Worm (Caenorhabditis elegans) whole organism, L4/young adult: ENCODE data around the gene srh-209.

Experiments used
- W03F9.2 ChIP-seq: fragments of 150-350 bp; optimal IDR thresholded peaks from 2 replicates; lab custom pipeline; 2014; ENCODE audit warnings: missing biosample characterization, missing genetic modification characterization
- dao-5 ChIP-seq: sonication (generic microtip); optimal IDR thresholded peaks from 2 replicates; lab custom pipeline; 2016; ENCODE audit warnings: missing genotype, missing genetic modification characterization, moderate library complexity, missing compliant biosample characterization

ce11 chrV:18368322-18368721 is 36.3 kb downstream of the srh-209 start, which contains the start of gene C08E8.6:
- no peak for TF ChIP-seq W03F9.2
- TF ChIP-seq dao-5 (tag; lab: Kevin White, UChicago) = no peak
